Fruit fly (Drosophila melanogaster) whole organism, embryonic: ENCODE results near the gene CG33181.

ENCODE experiments used
- Adf1 ChIP-seq: fragments of 200-800 bp; sonication (Bioruptor generic); IDR thresholded peaks from 2 replicates; pipeline ENCODE4 v1.3.6; 2022; ENCODE audit warnings: missing biosample characterization, missing genetic modification characterization
- Bteb2 ChIP-seq: fragments of 200-800 bp; sonication (Bioruptor generic); optimal IDR thresholded peaks from 2 replicates; lab custom pipeline; 2016; ENCODE audit warnings: missing biosample characterization, missing genetic modification characterization
- C15 ChIP-seq: fragments of 200-800 bp; sonication (Bioruptor generic); IDR thresholded peaks from 3 replicates; pipeline ENCODE4 v1.3.6; 2022; ENCODE audit warnings: missing biosample characterization, missing genetic modification characterization
- CG1024 ChIP-seq: fragments of 200-800 bp; sonication (Bioruptor generic); IDR thresholded peaks from 2 replicates; pipeline ENCODE4 v1.3.6; 2022; ENCODE audit warnings: missing biosample characterization, missing genetic modification characterization
- CG10462 ChIP-seq: fragments of 200-800 bp; sonication (Bioruptor generic); optimal IDR thresholded peaks from 2 replicates; lab custom pipeline; 2016; ENCODE audit warnings: missing biosample characterization, missing genetic modification characterization
- CG10959 ChIP-seq: fragments of 200-800 bp; sonication (Bioruptor generic); IDR thresholded peaks from 2 replicates; pipeline ENCODE4 v1.3.6; 2022; ENCODE audit warnings: missing biosample characterization, missing genetic modification characterization
- CG11093 ChIP-seq: fragments of 200-800 bp; sonication (Bioruptor generic); IDR thresholded peaks from 3 replicates; pipeline ENCODE4 v1.3.6; 2022; ENCODE audit warnings: missing biosample characterization, missing genetic modification characterization
- CG11247 ChIP-seq: fragments of 200-800 bp; sonication (Bioruptor generic); IDR thresholded peaks from 2 replicates; pipeline ENCODE4 v1.3.6; 2022; ENCODE audit warnings: missing biosample characterization, missing genetic modification characterization
- CG11504 ChIP-seq: fragments of 200-800 bp; sonication (Bioruptor generic); optimal IDR thresholded peaks from 3 replicates; lab custom pipeline; 2019; ENCODE audit warnings: missing biosample characterization, mild to moderate bottlenecking, missing genetic modification characterization, moderate library complexity
- CG15269 ChIP-seq: fragments of 200-800 bp; sonication (Bioruptor generic); optimal IDR thresholded peaks from 2 replicates; lab custom pipeline; 2018; ENCODE audit warnings: missing biosample characterization, mild to moderate bottlenecking, missing genetic modification characterization, moderate library complexity
- CG17568 ChIP-seq: fragments of 200-800 bp; sonication (Bioruptor generic); optimal IDR thresholded peaks from 2 replicates; lab custom pipeline; 2018; ENCODE audit warnings: missing biosample characterization, mild to moderate bottlenecking, missing genetic modification characterization, moderate library complexity
- CG18262 ChIP-seq: fragments of 200-800 bp; optimal IDR thresholded peaks from 3 replicates; lab custom pipeline; 2019; ENCODE audit warnings: missing biosample characterization, mild to moderate bottlenecking, missing genetic modification characterization, moderate library complexity
- CG18599 ChIP-seq: fragments of 200-800 bp; sonication (Bioruptor generic); optimal IDR thresholded peaks from 3 replicates; lab custom pipeline; 2017; ENCODE audit warnings: missing biosample characterization, missing genetic modification characterization, mild to moderate bottlenecking, moderate library complexity, missing genetic modification reagents
- CG2202 ChIP-seq: fragments of 200-800 bp; sonication (Bioruptor generic); optimal IDR thresholded peaks from 2 replicates; lab custom pipeline; 2018; ENCODE audit warnings: missing biosample characterization, mild to moderate bottlenecking, missing genetic modification characterization
- CG31365 ChIP-seq: fragments of 200-800 bp; sonication (Bioruptor generic); optimal IDR thresholded peaks from 2 replicates; lab custom pipeline; 2018; ENCODE audit warnings: missing biosample characterization, mild to moderate bottlenecking, missing genetic modification characterization
- CG33213 ChIP-seq: fragments of 200-800 bp; sonication (Bioruptor generic); optimal IDR thresholded peaks from 3 replicates; lab custom pipeline; 2016; ENCODE audit warnings: missing biosample characterization, missing genetic modification characterization
- CG3838 ChIP-seq: fragments of 200-800 bp; sonication (Bioruptor generic); optimal IDR thresholded peaks from 3 replicates; lab custom pipeline; 2016; ENCODE audit warnings: missing biosample characterization, missing genetic modification characterization
- CG4360 ChIP-seq: fragments of 200-800 bp; sonication (Bioruptor generic); IDR thresholded peaks from 2 replicates; pipeline ENCODE4 v1.3.6; 2022; ENCODE audit warnings: missing biosample characterization, missing genetic modification characterization
- Chrac-16 ChIP-seq: fragments of 200-800 bp; sonication (Bioruptor generic); optimal IDR thresholded peaks from 3 replicates; lab custom pipeline; 2016; ENCODE audit warnings: missing biosample characterization, missing genetic modification characterization
- D ChIP-seq, 2 experiments: fragments of 200-800 bp in 1 of 2; fragments of >200 bp in 1 of 2; sonication (Bioruptor generic) in 1 of 2; optimal IDR thresholded peaks; 2 replicates in 1 of 2; 3 replicates in 1 of 2; lab custom pipeline; 2017; ENCODE audit warnings: mild to moderate bottlenecking in 1 of 2, missing biosample characterization in 1 of 2, missing genetic modification characterization in 1 of 2, missing genetic modification reagents in 1 of 2
- Drgx ChIP-seq: fragments of 200-800 bp; sonication (Bioruptor generic); IDR thresholded peaks from 2 replicates; pipeline ENCODE4 v1.3.6; 2022; ENCODE audit warnings: missing biosample characterization, missing genetic modification characterization
- E2f2 ChIP-seq: fragments of 200-800 bp; sonication (Bioruptor generic); IDR thresholded peaks from 2 replicates; pipeline ENCODE4 v1.3.6; 2022; ENCODE audit warnings: missing biosample characterization, missing genetic modification characterization
- HLH3B ChIP-seq: fragments of 200-800 bp; sonication (Bioruptor generic); IDR thresholded peaks from 2 replicates; pipeline ENCODE4 v1.3.6; 2022; ENCODE audit warnings: missing biosample characterization, missing genetic modification characterization
- Hr51 ChIP-seq, 2 experiments: fragments of 200-800 bp; sonication (Bioruptor generic); optimal IDR thresholded peaks; 2 replicates in 1 of 2; 3 replicates in 1 of 2; lab custom pipeline; 2016 to 2018; ENCODE audit warnings: missing biosample characterization in 2 of 2, missing genetic modification characterization in 2 of 2, mild to moderate bottlenecking in 1 of 2, moderate library complexity in 1 of 2
- Lhr ChIP-seq: fragments of 200-800 bp; sonication (Bioruptor generic); optimal IDR thresholded peaks from 3 replicates; lab custom pipeline; 2017; ENCODE audit warnings: mild to moderate bottlenecking, missing biosample characterization, missing genetic modification reagents, missing genetic modification characterization
- MBD-R2 ChIP-seq: fragments of 200-800 bp; sonication (Bioruptor generic); IDR thresholded peaks from 2 replicates; pipeline ENCODE4 v1.3.6; 2022; ENCODE audit warnings: missing biosample characterization, missing genetic modification characterization
- Max ChIP-seq: fragments of 200-800 bp; sonication (Bioruptor generic); optimal IDR thresholded peaks from 2 replicates; lab custom pipeline; 2016; ENCODE audit warnings: missing biosample characterization, mild to moderate bottlenecking, missing genetic modification characterization
- NFAT ChIP-seq: fragments of 200-800 bp; sonication (Bioruptor generic); IDR thresholded peaks from 2 replicates; pipeline ENCODE4 v1.3.6; 2022; ENCODE audit warnings: missing biosample characterization, missing genetic modification characterization
- NK7.1 ChIP-seq: fragments of 200-800 bp; sonication (Bioruptor generic); optimal IDR thresholded peaks from 3 replicates; lab custom pipeline; 2016; ENCODE audit warnings: missing biosample characterization, missing genetic modification characterization
- Opbp ChIP-seq: fragments of 200-800 bp; sonication (Bioruptor generic); IDR thresholded peaks from 3 replicates; pipeline ENCODE4 v1.3.6; 2022; ENCODE audit warnings: missing biosample characterization, missing genetic modification characterization; ENCODE audit not compliant: partially characterized antibody
- Sin3A ChIP-seq: fragments of >200 bp; optimal IDR thresholded peaks from 2 replicates; lab custom pipeline; 2018
- Xbp1 ChIP-seq: fragments of 200-800 bp; sonication (Bioruptor generic); optimal IDR thresholded peaks from 3 replicates; lab custom pipeline; 2016; ENCODE audit warnings: missing biosample characterization, mild to moderate bottlenecking, missing genetic modification characterization
- al ChIP-seq: fragments of 200-800 bp; sonication (Bioruptor generic); IDR thresholded peaks from 2 replicates; pipeline ENCODE4 v1.3.6; 2022; ENCODE audit warnings: missing biosample characterization, missing genetic modification characterization
- amos ChIP-seq: fragments of 200-800 bp; sonication (Bioruptor generic); IDR thresholded peaks from 2 replicates; pipeline ENCODE4 v1.3.6; 2022; ENCODE audit warnings: missing biosample characterization, missing genetic modification characterization; ENCODE audit not compliant: partially characterized antibody
- cg ChIP-seq: fragments of 200-800 bp; sonication (Bioruptor generic); optimal IDR thresholded peaks from 3 replicates; lab custom pipeline; 2019; ENCODE audit warnings: missing biosample characterization, mild to moderate bottlenecking, missing genetic modification characterization, moderate library complexity
- chif ChIP-seq, 2 experiments: fragments of 200-800 bp; sonication (Bioruptor generic); optimal IDR thresholded peaks; 3 replicates each; lab custom pipeline; 2016; ENCODE audit warnings: missing biosample characterization in 2 of 2, missing genetic modification characterization in 2 of 2
- dmrt99B ChIP-seq: fragments of 200-800 bp; sonication (Bioruptor generic); optimal IDR thresholded peaks from 2 replicates; lab custom pipeline; 2018; ENCODE audit warnings: missing biosample characterization, mild to moderate bottlenecking, missing genetic modification characterization, moderate library complexity
- dpn ChIP-seq, 2 experiments: fragments of 200-800 bp; sonication (Bioruptor generic); optimal IDR thresholded peaks; 3 replicates each; lab custom pipeline; 2016; ENCODE audit warnings: missing biosample characterization in 2 of 2, missing genetic modification characterization in 2 of 2
- dysf ChIP-seq: fragments of 200-800 bp; sonication (Bioruptor generic); IDR thresholded peaks from 3 replicates; pipeline ENCODE4 v1.3.6; 2022; ENCODE audit warnings: missing biosample characterization, missing genetic modification characterization
- esg ChIP-seq: fragments of 200-800 bp; sonication (Bioruptor generic); conservative IDR thresholded peaks from 2 replicates; pipeline ENCODE4 v1.3.6; 2022; ENCODE audit warnings: missing biosample characterization, missing genetic modification characterization
- gcm2 ChIP-seq: fragments of 200-800 bp; sonication (Bioruptor generic); optimal IDR thresholded peaks from 2 replicates; lab custom pipeline; 2016; ENCODE audit warnings: missing biosample characterization, missing genetic modification characterization
- ind ChIP-seq: fragments of 200-800 bp; sonication (Bioruptor generic); optimal IDR thresholded peaks from 3 replicates; lab custom pipeline; 2016; ENCODE audit warnings: missing biosample characterization, missing genetic modification characterization
- jing ChIP-seq: fragments of 200-800 bp; sonication (Bioruptor generic); optimal IDR thresholded peaks from 2 replicates; lab custom pipeline; 2018; ENCODE audit warnings: missing biosample characterization, mild to moderate bottlenecking, missing genetic modification characterization
- ken ChIP-seq: fragments of 200-800 bp; sonication (Bioruptor generic); IDR thresholded peaks from 3 replicates; pipeline ENCODE4 v1.3.6; 2022; ENCODE audit warnings: missing biosample characterization, missing genetic modification characterization
- lab ChIP-seq: fragments of 200-800 bp; sonication (Bioruptor generic); optimal IDR thresholded peaks from 3 replicates; lab custom pipeline; 2017; ENCODE audit warnings: missing biosample characterization, missing genetic modification characterization, mild to moderate bottlenecking, moderate library complexity, missing genetic modification reagents
- otp ChIP-seq: fragments of 200-800 bp; sonication (Bioruptor generic); IDR thresholded peaks from 3 replicates; pipeline ENCODE4, ENCODE4 v1.3.6; 2022; ENCODE audit warnings: missing biosample characterization, missing genetic modification characterization
- p53 ChIP-seq: fragments of 200-800 bp; sonication (Bioruptor generic); optimal IDR thresholded peaks from 2 replicates; lab custom pipeline; 2016; ENCODE audit warnings: missing biosample characterization, missing genetic modification characterization
- sr ChIP-seq: fragments of 200-800 bp; sonication (Bioruptor generic); IDR thresholded peaks from 3 replicates; pipeline ENCODE4 v1.3.6; 2022; ENCODE audit warnings: missing biosample characterization, missing genetic modification characterization
- ssp ChIP-seq: fragments of 200-800 bp; sonication (Bioruptor generic); IDR thresholded peaks from 2 replicates; pipeline ENCODE4 v1.3.6; 2022; ENCODE audit warnings: missing biosample characterization, missing genetic modification characterization

Gene CG33181

dm6 chrX:8533589-8534320 lies 44.6 kb downstream of the CG33181 start (continued):
- TF ChIP-seq CG17568 (GFP tag; lab: Kevin White, UChicago) (peak; percentile 8), dysf (GFP tag; lab: Robert Waterston, UW) (peak; percentile 58; the same call in 2 of the 3 replicates), HLH3B (GFP tag; lab: Robert Waterston, UW) (0 out of 2 replicates have a peak, but pooled peaks have one; percentile 19), Chrac-16 (GFP tag; lab: Kevin White, UChicago) (no peak), CG11504 (peak; percentile 37), CG31365 (tag; lab: Kevin White, UChicago) (no peak), Hr51 (GFP tag; optimal IDR thresholded peaks at IDR 0.05; lab: Kevin White, UChicago) (peak in 1 of 2 experiments; percentile 55), CG18262 (no peak), CG10959 (GFP tag; lab: Robert Waterston, UW) (no peak), sr (GFP tag; lab: Robert Waterston, UW) (0 out of 3 replicates have a peak, but pooled peaks have one; percentile 1), C15 (GFP tag; lab: Robert Waterston, UW) (0 out of 3 replicates have a peak, but pooled peaks have one; percentile 27), Xbp1 (GFP tag; lab: Kevin White, UChicago) (peak; percentile 23), p53 (GFP tag; lab: Kevin White, UChicago) (no peak), NFAT (GFP tag; lab: Robert Waterston, UW) (peak; percentile 29; the same call in 1 of the 2 replicates), Adf1 (GFP tag; lab: Robert Waterston, UW) (peak; percentile 84), NK7.1 (GFP tag; lab: Kevin White, UChicago) (no peak), E2f2 (GFP tag; lab: Robert Waterston, UW) (no peak), lab (peak; percentile 41), Drgx (peak; percentile 88), CG11247 (GFP tag; lab: Robert Waterston, UW) (peak; percentile 44; the same call in 1 of the 2 replicates), CG18599 (GFP tag; lab: Kevin White, UChicago) (peak; percentile 26), ssp (GFP tag; lab: Robert Waterston, UW) (no peak), Max (peak; percentile 14), ind (GFP tag; lab: Kevin White, UChicago) (peak; percentile 23), CG4360 (GFP tag; lab: Robert Waterston, UW) (no peak), chif (GFP tag; optimal IDR thresholded peaks at IDR 0.05; lab: Kevin White, UChicago) (no peak), gcm2 (no peak), amos (GFP tag; lab: Robert Waterston, UW) (no peak), CG11093 (GFP tag; lab: Robert Waterston, UW) (0 out of 3 replicates have a peak, but pooled peaks have one; percentile 13), dpn (GFP tag; optimal IDR thresholded peaks at IDR 0.05; lab: Kevin White, UChicago) (no peak), ken (no peak), CG1024 (GFP tag; lab: Robert Waterston, UW) (no peak), dmrt99B (tag; lab: Kevin White, UChicago) (peak; percentile 18), Sin3A (lab: Kevin White, UChicago) (no peak), al (GFP tag; lab: Robert Waterston, UW) (peak; percentile 71), jing (GFP tag; lab: Kevin White, UChicago) (no peak), Opbp (no peak), CG3838 (no peak), Bteb2 (GFP tag; lab: Kevin White, UChicago) (no peak), CG2202 (tag; lab: Kevin White, UChicago) (no peak), CG10462 (GFP tag; lab: Kevin White, UChicago) (no peak), D (optimal IDR thresholded peaks at IDR 0.05; lab: Kevin White, UChicago) (no peak), D (GFP tag; optimal IDR thresholded peaks at IDR 0.05; lab: Kevin White, UChicago) (no peak), esg (GFP tag; lab: Robert Waterston, UW) (0 out of 2 replicates have a peak, but pooled peaks have one; percentile 10), MBD-R2 (GFP tag; lab: Robert Waterston, UW) (0 out of 2 replicates have a peak, but pooled peaks have one; percentile 12), CG15269 (peak; percentile 38), cg (peak; percentile 76), otp (0 out of 3 replicates have a peak, but pooled peaks have one; percentile 33), Lhr (GFP tag; lab: Kevin White, UChicago) (no peak), CG33213 (GFP tag; lab: Kevin White, UChicago) (no peak)
